Worm (Caenorhabditis elegans): ENCODE data around the gene srh-18.

DNA sequence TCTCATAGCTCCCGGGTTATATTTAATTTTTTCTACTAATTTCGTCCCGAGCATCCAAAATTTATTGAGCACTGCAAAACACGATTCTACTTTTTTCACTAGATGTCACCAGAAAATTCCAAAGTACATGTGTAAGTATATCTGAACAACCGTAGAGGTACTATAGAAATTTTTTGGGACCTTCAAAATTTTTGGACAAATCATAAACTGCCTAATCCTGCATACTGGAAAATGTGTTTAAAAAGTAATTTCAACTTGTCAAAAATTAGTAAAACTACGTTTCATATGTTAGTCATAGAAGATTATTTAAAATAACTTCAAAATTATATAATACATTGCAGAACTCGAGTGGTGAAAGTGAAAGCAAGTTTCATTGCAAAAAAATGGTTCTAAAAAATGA is 31.7 kb upstream of the srh-18 start:
- no peak for TF ChIP-seq egl-27 (tag; optimal IDR thresholded peaks at IDR 0.05)
- no peak for TF ChIP-seq ZK546.5 (tag; optimal IDR thresholded peaks at IDR 0.05)
- TF ChIP-seq snpc-4 (tag; optimal IDR thresholded peaks at IDR 0.05) = no peak
- no peak for TF ChIP-seq ces-1 (GFP tag; optimal IDR thresholded peaks at IDR 0.05)
- no peak for TF ChIP-seq Y5F2A.4 (GFP tag; optimal IDR thresholded peaks at IDR 0.05)
- no peak for TF ChIP-seq vab-7 (GFP tag; IDR thresholded peaks at IDR 0.05)
- TF ChIP-seq unc-130 (GFP tag; optimal IDR thresholded peaks at IDR 0.05) = no peak
- no peak for TF ChIP-seq unc-62 (GFP tag; optimal IDR thresholded peaks at IDR 0.05 in 1 of 2)
- TF ChIP-seq unc-62 (tag; optimal IDR thresholded peaks at IDR 0.05) = no peak
- TF ChIP-seq ceh-82 (tag; optimal IDR thresholded peaks at IDR 0.05) = no peak
